Worm (Caenorhabditis elegans): ENCODE measurements around the gene F15E6.9.
A peak's percentile ranks its signal among the peaks of the same experiment; 100 is the strongest.

Gene F15E6.9

ce11 chrIV:4244510-4244909 is 54.4 kb downstream of the F15E6.9 start, which contains the start of gene col-34:
TSS of gene col-34 (minus strand) at chrIV:4244610.
- TF ChIP-seq F13C5.2 (tag; optimal IDR thresholded peaks at IDR 0.05) = no peak
- no peak for TF ChIP-seq hmg-4 (GFP tag; optimal IDR thresholded peaks at IDR 0.05)
- TF ChIP-seq hnd-1 (tag; optimal IDR thresholded peaks at IDR 0.05) = no peak
- TF ChIP-seq tbx-37 (GFP tag; conservative IDR thresholded peaks at IDR 0.05) = no peak
- no peak for TF ChIP-seq tbx-11 (GFP tag; IDR thresholded peaks at IDR 0.05)
- no peak for TF ChIP-seq ceh-13 (GFP tag; optimal IDR thresholded peaks at IDR 0.05)
- no peak for TF ChIP-seq pes-1 (GFP tag; IDR thresholded peaks at IDR 0.05)
- no peak for TF ChIP-seq tra-4 (tag; optimal IDR thresholded peaks at IDR 0.05)
- TF ChIP-seq scrt-1 (GFP tag; IDR thresholded peaks at IDR 0.05) = no peak
- no peak for TF ChIP-seq hmbx-1 (tag; optimal IDR thresholded peaks at IDR 0.05)
- TF ChIP-seq sea-1 (GFP tag; conservative IDR thresholded peaks at IDR 0.05) = no peak
- no peak for TF ChIP-seq aly-1 (tag; optimal IDR thresholded peaks at IDR 0.05)
- TF ChIP-seq flt-1 (GFP tag; IDR thresholded peaks at IDR 0.05) = no peak
- no peak for TF ChIP-seq ceh-36 (tag; optimal IDR thresholded peaks at IDR 0.05)

- no peak for TF ChIP-seq scrt-1 (GFP tag; IDR thresholded peaks at IDR 0.05)
- peak; percentile 2 for TF ChIP-seq aly-1 (tag; optimal IDR thresholded peaks at IDR 0.05)
- TF ChIP-seq sea-1 (GFP tag; conservative IDR thresholded peaks at IDR 0.05) = no peak
- TF ChIP-seq tbx-11 (GFP tag; IDR thresholded peaks at IDR 0.05) = no peak
- no peak for TF ChIP-seq pes-1 (GFP tag; IDR thresholded peaks at IDR 0.05)
- no peak for TF ChIP-seq hnd-1 (tag; optimal IDR thresholded peaks at IDR 0.05)
Measured at ce11 chrIV:4243830-4244406, 55.0 kb downstream of the F15E6.9 start.
